Worm (Caenorhabditis elegans) whole organism, late embryonic: ENCODE measurements around the gene Y62H9A.3.

Experiments used
- F13H6.1 ChIP-seq: sonication (generic microtip); optimal IDR thresholded peaks from 2 replicates; lab custom pipeline; 2016; ENCODE audit warnings: missing genetic modification characterization, missing compliant biosample characterization
- K02D7.2 ChIP-seq: sonication (generic microtip); optimal IDR thresholded peaks from 2 replicates; lab custom pipeline; 2017; ENCODE audit warnings: mild to moderate bottlenecking, missing genetic modification characterization, missing compliant biosample characterization
- ama-1 ChIP-seq: fragments of 150-350 bp; optimal IDR thresholded peaks from 2 replicates; lab custom pipeline; 2014
- ceh-31 ChIP-seq: sonication (generic microtip); optimal IDR thresholded peaks from 2 replicates; lab custom pipeline; 2016; ENCODE audit warnings: missing genetic modification characterization, missing compliant biosample characterization
- dmd-4 ChIP-seq: sonication (generic microtip); optimal IDR thresholded peaks from 2 replicates; lab custom pipeline; 2016; ENCODE audit warnings: borderline replicate concordance, missing genetic modification characterization, missing compliant biosample characterization
- elt-2 ChIP-seq: sonication (generic microtip); optimal IDR thresholded peaks from 2 replicates; lab custom pipeline; 2016; ENCODE audit warnings: missing genetic modification reagents, missing genetic modification characterization, missing compliant biosample characterization
- lim-6 ChIP-seq: sonication (generic microtip); optimal IDR thresholded peaks from 2 replicates; lab custom pipeline; 2016; ENCODE audit warnings: missing genetic modification characterization, missing compliant biosample characterization
- nhr-232 ChIP-seq: sonication (generic microtip); optimal IDR thresholded peaks from 2 replicates; lab custom pipeline; 2016; ENCODE audit warnings: missing genetic modification characterization, missing compliant biosample characterization
- pag-3 ChIP-seq: sonication (generic microtip); optimal IDR thresholded peaks from 2 replicates; lab custom pipeline; 2016; ENCODE audit warnings: missing compliant biosample characterization, missing genetic modification characterization, borderline replicate concordance
- pax-1 ChIP-seq: fragments of 150-350 bp; optimal IDR thresholded peaks from 2 replicates; lab custom pipeline; 2014; ENCODE audit warnings: missing biosample characterization, missing genetic modification characterization
- pqm-1 ChIP-seq: sonication (generic microtip); optimal IDR thresholded peaks from 2 replicates; lab custom pipeline; 2016; ENCODE audit warnings: missing genetic modification characterization, missing compliant biosample characterization
- unc-55 ChIP-seq: sonication (generic microtip); optimal IDR thresholded peaks from 2 replicates; lab custom pipeline; 2017; ENCODE audit warnings: missing biosample characterization, missing genetic modification reagents, missing genetic modification characterization

DNA sequence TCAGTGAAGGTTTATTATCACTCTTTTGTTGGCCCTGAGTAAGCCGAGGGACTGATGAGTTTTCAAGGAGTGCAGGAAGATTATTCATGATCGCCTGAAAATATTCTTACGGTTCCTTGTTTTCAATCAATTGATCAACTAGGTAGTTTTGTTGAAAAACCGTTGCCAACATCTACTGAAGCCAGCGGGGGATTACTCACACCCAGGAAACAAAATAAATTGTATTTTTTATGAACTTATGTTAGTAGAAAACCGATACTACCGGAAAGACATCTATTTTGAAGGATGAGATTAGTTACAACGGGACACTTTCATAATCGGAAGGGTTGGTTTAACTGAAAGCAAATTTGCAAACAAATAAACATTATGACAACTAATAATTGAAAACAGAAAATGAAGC is 1.7 kb downstream of the Y62H9A.3 start, which contains the start of gene Y62H9A.2:
- TF ChIP-seq ama-1 (lab: Kevin White, UChicago) (no peak), ceh-31 (no peak), K02D7.2 (tag; lab: Kevin White, UChicago) (no peak), pqm-1 (no peak), unc-55 (GFP tag; lab: Kevin White, UChicago) (no peak), nhr-232 (no peak), lim-6 (tag; lab: Kevin White, UChicago) (no peak), dmd-4 (tag; lab: Kevin White, UChicago) (no peak), elt-2 (no peak), F13H6.1 (tag; lab: Kevin White, UChicago) (no peak), pag-3 (tag; lab: Kevin White, UChicago) (no peak), pax-1 (tag; lab: Kevin White, UChicago) (no peak)
